Fruit fly (Drosophila melanogaster): ENCODE results near the gene Trmt61.

Gene Trmt61

dm6 chr3R:26099238-26099637 lies 39.9 kb downstream of the Trmt61 start (continued):
- no peak for TF ChIP-seq pum (GFP tag; optimal IDR thresholded peaks at IDR 0.05)
- TF ChIP-seq cg (GFP tag; optimal IDR thresholded peaks at IDR 0.05): peak; percentile 91
- TF ChIP-seq E2f1 (GFP tag; IDR thresholded peaks at IDR 0.05): no peak
- TF ChIP-seq tll (GFP tag; optimal IDR thresholded peaks at IDR 0.05): no peak
- peak; percentile 27; the same call in 1 of the 2 replicates for TF ChIP-seq Drgx (GFP tag; IDR thresholded peaks at IDR 0.05)
- peak in 1 of 2 experiments; percentile 82 for TF ChIP-seq eve (GFP tag; optimal IDR thresholded peaks at IDR 0.05)
- peak; percentile 41 for TF ChIP-seq CG2120 (GFP tag; optimal IDR thresholded peaks at IDR 0.05)
- no peak; the same call in 1 of the 2 replicates for TF ChIP-seq Nf-YA (GFP tag; IDR thresholded peaks at IDR 0.05)
- peak; percentile 3 for TF ChIP-seq HmgZ (tag; optimal IDR thresholded peaks at IDR 0.05)
- TF ChIP-seq CG9727 (GFP tag; optimal IDR thresholded peaks at IDR 0.05): no peak
- peak; percentile 24 for TF ChIP-seq Antp (GFP tag; optimal IDR thresholded peaks at IDR 0.05)
- TF ChIP-seq CG12071 (GFP tag; optimal IDR thresholded peaks at IDR 0.05): peak; percentile 46
- TF ChIP-seq zfh2 (GFP tag; optimal IDR thresholded peaks at IDR 0.05): peak; percentile 23
- TF ChIP-seq z (GFP tag; IDR thresholded peaks at IDR 0.05): no peak
- no peak for TF ChIP-seq az2 (GFP tag; optimal IDR thresholded peaks at IDR 0.05)
- TF ChIP-seq CG2199 (GFP tag; IDR thresholded peaks at IDR 0.05): no peak
- peak; percentile 45 for TF ChIP-seq Ets65A (GFP tag)
- TF ChIP-seq D (optimal IDR thresholded peaks at IDR 0.05): peak; percentile 54
- TF ChIP-seq D (GFP tag; optimal IDR thresholded peaks at IDR 0.05): no peak
- TF ChIP-seq slou (GFP tag; optimal IDR thresholded peaks at IDR 0.05): no peak
- TF ChIP-seq CG6654 (GFP tag; optimal IDR thresholded peaks at IDR 0.05): no peak
- TF ChIP-seq CG1024 (GFP tag; IDR thresholded peaks at IDR 0.05): no peak
- TF ChIP-seq CG8290 (GFP tag; optimal IDR thresholded peaks at IDR 0.05): no peak
- peak in 1 of 2 experiments; percentile 40 for TF ChIP-seq CG8290 (tag; optimal IDR thresholded peaks at IDR 0.05)
- TF ChIP-seq E2f2 (GFP tag; IDR thresholded peaks at IDR 0.05): 0 out of 2 replicates have a peak, but pooled peaks have one; percentile 24
- peak; percentile 88 for TF ChIP-seq sens (GFP tag)
- peak in 1 of 2 experiments; percentile 3 for TF ChIP-seq Pdp1 (GFP tag; optimal IDR thresholded peaks at IDR 0.05)
- peak; percentile 18; the same call in 1 of the 2 replicates for TF ChIP-seq dimm (GFP tag; IDR thresholded peaks at IDR 0.05)
- peak; percentile 61 for TF ChIP-seq sqz (GFP tag; optimal IDR thresholded peaks at IDR 0.05)
- TF ChIP-seq row (GFP tag; IDR thresholded peaks at IDR 0.05): peak; percentile 32; the same call in 1 of the 3 replicates
- TF ChIP-seq disco-r (GFP tag; optimal IDR thresholded peaks at IDR 0.05): peak; percentile 20
- TF ChIP-seq kay (GFP tag; optimal IDR thresholded peaks at IDR 0.05): peak; percentile 34
- TF ChIP-seq grn (GFP tag; optimal IDR thresholded peaks at IDR 0.05): peak; percentile 23
- no peak for TF ChIP-seq zfh1 (GFP tag; IDR thresholded peaks at IDR 0.05)
- TF ChIP-seq Gsc (GFP tag; IDR thresholded peaks at IDR 0.05): no peak
- no peak for TF ChIP-seq Gug (GFP tag; IDR thresholded peaks at IDR 0.05)
- no peak for TF ChIP-seq CG14667 (GFP tag; IDR thresholded peaks at IDR 0.05)
- peak; percentile 5 for TF ChIP-seq CG33213 (GFP tag; optimal IDR thresholded peaks at IDR 0.05)
- no peak for TF ChIP-seq lola (GFP tag; optimal IDR thresholded peaks at IDR 0.05)
- no peak for TF ChIP-seq Taf1 (GFP tag; IDR thresholded peaks at IDR 0.05)
- TF ChIP-seq Elba2 (GFP tag; optimal IDR thresholded peaks at IDR 0.05): no peak
- no peak for TF ChIP-seq CG12155 (GFP tag; optimal IDR thresholded peaks at IDR 0.05)
- TF ChIP-seq CG10543 (GFP tag; optimal IDR thresholded peaks at IDR 0.05): peak; percentile 8
- no peak for TF ChIP-seq croc (GFP tag; conservative IDR thresholded peaks at IDR 0.05)
- peak; percentile 15 for TF ChIP-seq pnt (GFP tag; optimal IDR thresholded peaks at IDR 0.05)
- peak; percentile 6; the same call in 1 of the 2 replicates for TF ChIP-seq Rfx (GFP tag; IDR thresholded peaks at IDR 0.05)
- TF ChIP-seq Vsx1 (GFP tag; optimal IDR thresholded peaks at IDR 0.05): peak; percentile 79
- peak; percentile 97 for TF ChIP-seq Nf-YB (GFP tag; optimal IDR thresholded peaks at IDR 0.05)
- TF ChIP-seq CG1792 (GFP tag; optimal IDR thresholded peaks at IDR 0.05): no peak
- TF ChIP-seq CG7372 (GFP tag; IDR thresholded peaks at IDR 0.05): 0 out of 2 replicates have a peak, but pooled peaks have one; percentile 0
- TF ChIP-seq esg (GFP tag; conservative IDR thresholded peaks at IDR 0.05): 0 out of 2 replicates have a peak, but pooled peaks have one; percentile 4
- peak; percentile 81 for TF ChIP-seq Med (GFP tag)
- no peak for TF ChIP-seq Sry-δ (GFP tag; optimal IDR thresholded peaks at IDR 0.05)
